Worm (Caenorhabditis elegans) whole organism, young adult: ENCODE results near the gene fbxb-26.

Experiments
- C06A6.2 ChIP-seq: fragments of 200-800 bp; sonication (Bioruptor generic); conservative IDR thresholded peaks from 2 replicates; pipeline ENCODE4 v1.3.6; 2022; ENCODE audit warnings: missing genetic modification characterization, missing compliant biosample characterization
- F37B4.10 ChIP-seq: fragments of 200-800 bp; sonication (Bioruptor generic); IDR thresholded peaks from 2 replicates; pipeline ENCODE4 v1.3.6; 2022; ENCODE audit warnings: missing genetic modification characterization, missing compliant biosample characterization
- T07F8.4 ChIP-seq: sonication (generic microtip); optimal IDR thresholded peaks from 2 replicates; lab custom pipeline; 2016; ENCODE audit warnings: mild to moderate bottlenecking, missing genetic modification characterization, moderate library complexity, missing compliant biosample characterization
- ZK185.1 ChIP-seq: sonication (generic microtip); optimal IDR thresholded peaks from 2 replicates; lab custom pipeline; 2016; ENCODE audit warnings: mild to moderate bottlenecking, missing genetic modification characterization, missing compliant biosample characterization; ENCODE audit not compliant: poor library complexity, severe bottlenecking
- aptf-2 ChIP-seq: fragments of 200-800 bp; sonication (Bioruptor generic); conservative IDR thresholded peaks from 2 replicates; pipeline ENCODE4 v1.3.6; 2022; ENCODE audit warnings: missing genetic modification reagents, missing genetic modification characterization, missing compliant biosample characterization
- atf-7 ChIP-seq: sonication (generic microtip); optimal IDR thresholded peaks from 2 replicates; lab custom pipeline; 2017; ENCODE audit warnings: mild to moderate bottlenecking, missing genetic modification characterization, missing compliant biosample characterization
- attf-3 ChIP-seq: fragments of 200-800 bp; sonication (Bioruptor generic); conservative IDR thresholded peaks from 2 replicates; pipeline ENCODE4 v1.3.6; 2022; ENCODE audit warnings: missing genetic modification reagents, missing genetic modification characterization, missing compliant biosample characterization
- attf-5 ChIP-seq: fragments of 200-800 bp; sonication (Bioruptor generic); optimal IDR thresholded peaks from 2 replicates; lab custom pipeline; 2018; ENCODE audit warnings: mild to moderate bottlenecking, missing genetic modification characterization, missing compliant biosample characterization
- attf-6 ChIP-seq: fragments of 200-800 bp; sonication (Bioruptor generic); IDR thresholded peaks from 2 replicates; pipeline ENCODE4 v1.3.6; 2022; ENCODE audit warnings: missing genetic modification reagents, missing genetic modification characterization, missing compliant biosample characterization
- bed-1 ChIP-seq: fragments of 200-800 bp; sonication (Bioruptor generic); IDR thresholded peaks from 2 replicates; pipeline ENCODE4 v1.3.6; 2022; ENCODE audit warnings: missing genetic modification reagents, missing genetic modification characterization, missing compliant biosample characterization
- ceh-27 ChIP-seq: fragments of 200-800 bp; sonication (Bioruptor generic); optimal IDR thresholded peaks from 2 replicates; lab custom pipeline; 2018; ENCODE audit warnings: mild to moderate bottlenecking, missing genetic modification characterization, moderate library complexity, missing compliant biosample characterization
- dox-1 ChIP-seq: fragments of 200-800 bp; sonication (Bioruptor generic); IDR thresholded peaks from 2 replicates; pipeline ENCODE4 v1.3.6; 2022; ENCODE audit warnings: missing genetic modification reagents, missing genetic modification characterization, missing compliant biosample characterization
- dpff-1 ChIP-seq: sonication (generic microtip); optimal IDR thresholded peaks from 2 replicates; lab custom pipeline; 2017; ENCODE audit warnings: mild to moderate bottlenecking, missing genetic modification characterization, missing compliant biosample characterization
- fkh-3 ChIP-seq: sonication (generic microtip); optimal IDR thresholded peaks from 2 replicates; lab custom pipeline; 2016; ENCODE audit warnings: mild to moderate bottlenecking, missing genetic modification characterization, missing compliant biosample characterization
- hlh-12 ChIP-seq: sonication (generic microtip); optimal IDR thresholded peaks from 2 replicates; lab custom pipeline; 2016; ENCODE audit warnings: missing genetic modification characterization, missing compliant biosample characterization
- hmg-1.2 ChIP-seq: fragments of 200-800 bp; sonication (Bioruptor generic); IDR thresholded peaks from 2 replicates; pipeline ENCODE4 v1.3.6; 2022; ENCODE audit warnings: missing genetic modification reagents, missing genetic modification characterization, missing compliant biosample characterization
- hmg-20 ChIP-seq: fragments of 200-800 bp; sonication (Bioruptor generic); IDR thresholded peaks from 2 replicates; pipeline ENCODE4 v1.3.6; 2022; ENCODE audit warnings: missing genetic modification reagents, missing genetic modification characterization, missing compliant biosample characterization
- hsf-1 ChIP-seq: fragments of 200-800 bp; sonication (Bioruptor generic); IDR thresholded peaks from 2 replicates; pipeline ENCODE4 v1.3.6; 2022; ENCODE audit warnings: missing genetic modification reagents, missing genetic modification characterization, missing compliant biosample characterization
- lag-1 ChIP-seq: fragments of 200-800 bp; sonication (Bioruptor generic); IDR thresholded peaks from 2 replicates; pipeline ENCODE4 v1.3.6; 2022; ENCODE audit warnings: missing genetic modification reagents, missing genetic modification characterization, missing compliant biosample characterization
- let-607 ChIP-seq, 2 experiments: fragments of 200-800 bp in 1 of 2; sonication (Bioruptor generic) in 1 of 2; sonication (generic microtip) in 1 of 2; optimal IDR thresholded peaks; 2 replicates each; lab custom pipeline; 2016 to 2018; ENCODE audit warnings: mild to moderate bottlenecking in 2 of 2, missing compliant biosample characterization in 2 of 2, missing genetic modification characterization in 2 of 2, moderate library complexity in 2 of 2, missing genotype in 1 of 2
- lsy-27 ChIP-seq: sonication (generic microtip); optimal IDR thresholded peaks from 2 replicates; lab custom pipeline; 2017; ENCODE audit warnings: missing genetic modification characterization, mild to moderate bottlenecking, missing compliant biosample characterization, antibody characterized with exemption, missing genotype, borderline replicate concordance; ENCODE audit not compliant: insufficient read depth
- madf-6 ChIP-seq: fragments of 200-800 bp; sonication (Bioruptor generic); IDR thresholded peaks from 2 replicates; pipeline ENCODE4 v1.3.6; 2022; ENCODE audit warnings: missing genetic modification reagents, missing genetic modification characterization, missing compliant biosample characterization
- nfya-2 ChIP-seq: fragments of 200-800 bp; sonication (Bioruptor generic); IDR thresholded peaks from 2 replicates; pipeline ENCODE4 v1.3.6; 2022; ENCODE audit warnings: missing genetic modification reagents, missing genetic modification characterization, missing compliant biosample characterization
- nhr-179 ChIP-seq: sonication (generic microtip); optimal IDR thresholded peaks from 2 replicates; lab custom pipeline; 2016; ENCODE audit warnings: mild to moderate bottlenecking, missing genetic modification characterization, missing compliant biosample characterization
- nhr-80 ChIP-seq: sonication (generic microtip); optimal IDR thresholded peaks from 2 replicates; lab custom pipeline; 2016; ENCODE audit warnings: missing genetic modification characterization, missing compliant biosample characterization
- rpc-1 ChIP-seq, 2 experiments: fragments of 150-350 bp in 1 of 2; sonication (generic microtip) in 1 of 2; optimal IDR thresholded peaks; 2 replicates each; lab custom pipeline; 2014 to 2018; ENCODE audit warnings: missing biosample characterization in 1 of 2, missing genetic modification characterization in 1 of 2, missing genetic modification reagents in 1 of 2, missing genotype in 1 of 2
- sea-2 ChIP-seq: fragments of 200-800 bp; sonication (Bioruptor generic); IDR thresholded peaks from 2 replicates; pipeline ENCODE4 v1.3.6; 2022; ENCODE audit warnings: missing genetic modification characterization, missing compliant biosample characterization
- tbp1 ChIP-seq: fragments of 200-800 bp; sonication (Bioruptor generic); optimal IDR thresholded peaks from 2 replicates; lab custom pipeline; 2018; ENCODE audit warnings: mild to moderate bottlenecking, missing genetic modification characterization, missing compliant biosample characterization
- zfh-2 ChIP-seq: fragments of 200-800 bp; sonication (Bioruptor generic); conservative IDR thresholded peaks from 2 replicates; pipeline ENCODE4 v1.3.6; 2022; ENCODE audit warnings: missing genetic modification reagents, missing genetic modification characterization, missing compliant biosample characterization
- ztf-18 ChIP-seq: sonication (generic microtip); optimal IDR thresholded peaks from 2 replicates; lab custom pipeline; 2016; ENCODE audit warnings: missing genotype, mild to moderate bottlenecking, missing genetic modification characterization, missing compliant biosample characterization

fbxb-26 gene

ce11 chrII:1662881-1663280, 19.4 kb upstream of the fbxb-26 start, which contains the start of gene ZC204.14:
Gene ZC204.14 (minus strand): TSS chrII:1662949.
- peak; percentile 77 for TF ChIP-seq hmg-1.2 (GFP tag; lab: Robert Waterston, UW)
- no peak for TF ChIP-seq aptf-2 (GFP tag; lab: Robert Waterston, UW)

- peak; percentile 90 for TF ChIP-seq atf-7 (tag; lab: Kevin White, UChicago)
- TF ChIP-seq attf-3 (GFP tag; lab: Robert Waterston, UW), result no peak
- TF ChIP-seq hmg-20 (GFP tag; lab: Robert Waterston, UW), result no peak
- TF ChIP-seq rpc-1 (optimal IDR thresholded peaks at IDR 0.05; lab: Kevin White, UChicago), result no peak
- TF ChIP-seq rpc-1 (tag; optimal IDR thresholded peaks at IDR 0.05; lab: Kevin White, UChicago), result no peak
- TF ChIP-seq aptf-2 (GFP tag; lab: Robert Waterston, UW), result no peak
- peak; percentile 53; the same call in 1 of the 2 replicates for TF ChIP-seq hmg-1.2 (GFP tag; lab: Robert Waterston, UW)
- TF ChIP-seq lsy-27 (tag; lab: Kevin White, UChicago), result no peak
- TF ChIP-seq sea-2 (GFP tag; lab: Robert Waterston, UW), result no peak
- peak; percentile 15 for TF ChIP-seq tbp1 (GFP tag; lab: Kevin White, UChicago)
- TF ChIP-seq attf-5 (GFP tag; lab: Kevin White, UChicago), result peak; percentile 61
- TF ChIP-seq nhr-80 (tag; lab: Kevin White, UChicago), result peak; percentile 57
- no peak for TF ChIP-seq fkh-3 (tag; lab: Kevin White, UChicago)
- peak; percentile 22; the same call in 1 of the 2 replicates for TF ChIP-seq dox-1 (GFP tag; lab: Robert Waterston, UW)
- TF ChIP-seq let-607 (tag; optimal IDR thresholded peaks at IDR 0.05; lab: Kevin White, UChicago), result peak in 1 of 2 experiments; percentile 3
These were observed 18.8 kb upstream of the fbxb-26 start, which contains the start of gene duxl-1 for ce11 chrII:1663516-1663915. Gene duxl-1 (plus strand): TSS chrII:1663699.

- no peak for TF ChIP-seq hlh-12
- TF ChIP-seq, all 124 proteins: peak for 0
These were observed 16.3 kb upstream of the fbxb-26 start, which contains the start of gene srlf-29 for ce11 chrII:1666025-1666424. Gene srlf-29 (plus strand): TSS chrII:1666325.

ce11 chrII:1668913-1669312, 13.4 kb upstream of the fbxb-26 start, which contains the start of gene srw-97:
Gene srw-97 (minus strand): TSS chrII:1669013.
- no peak for TF ChIP-seq hsf-1 (GFP tag; lab: Robert Waterston, UW)
- no peak for TF ChIP-seq lag-1
- no peak for TF ChIP-seq madf-6 (GFP tag; lab: Robert Waterston, UW)
- no peak for TF ChIP-seq attf-6

- TF ChIP-seq dox-1 (GFP tag; lab: Robert Waterston, UW), result 0 out of 2 replicates have a peak, but pooled peaks have one; percentile 17
- TF ChIP-seq ZK185.1 (tag; lab: Kevin White, UChicago), result no peak
- TF ChIP-seq ztf-18 (tag; lab: Kevin White, UChicago), result no peak
- no peak for TF ChIP-seq T07F8.4
- TF ChIP-seq dpff-1 (tag; lab: Kevin White, UChicago), result no peak
- peak; percentile 47 for TF ChIP-seq nhr-80 (tag; lab: Kevin White, UChicago)
- no peak for TF ChIP-seq tbp1 (GFP tag; lab: Kevin White, UChicago)
- no peak for TF ChIP-seq nfya-2
- no peak for TF ChIP-seq C06A6.2 (GFP tag; lab: Robert Waterston, UW)
- TF ChIP-seq F37B4.10, result no peak
- no peak for TF ChIP-seq bed-1
These were observed 11.9 kb upstream of the fbxb-26 start, which contains the start of gene nhx-6 for ce11 chrII:1670260-1670879. Gene nhx-6 (plus strand): TSS chrII:1670829.

- TF ChIP-seq nhr-179 (tag; lab: Kevin White, UChicago) (no peak), zfh-2 (0 out of 2 replicates have a peak, but pooled peaks have one; percentile 33), ceh-27 (GFP tag; lab: Kevin White, UChicago) (no peak)
- TF ChIP-seq, all 124 proteins: peak for 1
These were observed 11.3 kb upstream of the fbxb-26 start for ce11 chrII:1670985-1671384.
